Worm (Caenorhabditis elegans) whole organism, L2 larva: ENCODE data around the gene gtbp-1.

Experiments
- C34F6.9 ChIP-seq: fragments of 150-350 bp; optimal IDR thresholded peaks from 2 replicates; lab custom pipeline; 2014; ENCODE audit warnings: missing biosample characterization, missing genetic modification characterization
- F13H6.1 ChIP-seq: sonication (generic microtip); optimal IDR thresholded peaks from 2 replicates; lab custom pipeline; 2016; ENCODE audit warnings: missing genetic modification characterization, missing compliant biosample characterization
- R02D3.7 ChIP-seq: fragments of 150-350 bp; optimal IDR thresholded peaks from 2 replicates; lab custom pipeline; 2014; ENCODE audit warnings: missing biosample characterization, missing genetic modification characterization
- Y55F3AM.14 ChIP-seq: fragments of 200-800 bp; sonication (Bioruptor generic); optimal IDR thresholded peaks from 2 replicates; lab custom pipeline; 2018; ENCODE audit warnings: mild to moderate bottlenecking, missing genetic modification characterization, missing compliant biosample characterization
- ZK546.5 ChIP-seq: sonication (generic microtip); optimal IDR thresholded peaks from 2 replicates; lab custom pipeline; 2017; ENCODE audit warnings: missing biosample characterization, missing genetic modification characterization
- alr-1 ChIP-seq: fragments of 150-350 bp; optimal IDR thresholded peaks from 2 replicates; lab custom pipeline; 2014; ENCODE audit warnings: missing biosample characterization, missing genetic modification characterization
- aly-2 ChIP-seq: fragments of 150-350 bp; optimal IDR thresholded peaks from 2 replicates; lab custom pipeline; 2014; ENCODE audit warnings: missing biosample characterization, missing genetic modification characterization
- ama-1 ChIP-seq: fragments of 150-350 bp; optimal IDR thresholded peaks from 2 replicates; lab custom pipeline; 2018; ENCODE audit warnings: inconsistent platforms
- blmp-1 ChIP-seq: sonication (generic microtip); optimal IDR thresholded peaks from 2 replicates; lab custom pipeline; 2017; ENCODE audit warnings: missing genetic modification characterization, mild to moderate bottlenecking, missing compliant biosample characterization, antibody characterized with exemption, moderate library complexity; ENCODE audit not compliant: insufficient read depth
- ceh-16 ChIP-seq: fragments of 150-350 bp; optimal IDR thresholded peaks from 2 replicates; lab custom pipeline; 2014; ENCODE audit warnings: missing biosample characterization, missing genetic modification characterization
- ceh-82 ChIP-seq: fragments of 150-350 bp; optimal IDR thresholded peaks from 2 replicates; lab custom pipeline; 2014; ENCODE audit warnings: missing biosample characterization, missing genetic modification characterization
- crh-2 ChIP-seq: sonication (generic microtip); optimal IDR thresholded peaks from 2 replicates; lab custom pipeline; 2017; ENCODE audit warnings: missing biosample characterization, missing genetic modification characterization
- dmd-4 ChIP-seq: sonication (generic microtip); optimal IDR thresholded peaks from 2 replicates; lab custom pipeline; 2017; ENCODE audit warnings: missing biosample characterization, missing genetic modification characterization
- egl-27 ChIP-seq: sonication (generic microtip); optimal IDR thresholded peaks from 3 replicates; lab custom pipeline; 2017; ENCODE audit warnings: missing biosample characterization, missing genetic modification reagents, missing genetic modification characterization
- elt-1 ChIP-seq: fragments of 150-350 bp; optimal IDR thresholded peaks from 2 replicates; lab custom pipeline; 2014; ENCODE audit warnings: missing biosample characterization, missing genetic modification characterization
- elt-3 ChIP-seq: sonication (generic microtip); optimal IDR thresholded peaks from 2 replicates; lab custom pipeline; 2017; ENCODE audit warnings: missing biosample characterization, missing genetic modification characterization
- fos-1 ChIP-seq: fragments of 150-350 bp; optimal IDR thresholded peaks from 2 replicates; lab custom pipeline; 2014; ENCODE audit warnings: missing biosample characterization, missing genetic modification characterization
- gmeb-1 ChIP-seq: fragments of 150-350 bp; optimal IDR thresholded peaks from 2 replicates; lab custom pipeline; 2014; ENCODE audit warnings: missing biosample characterization, missing genetic modification characterization
- lin-11 ChIP-seq: fragments of 150-350 bp; sonication (generic microtip); optimal IDR thresholded peaks from 2 replicates; lab custom pipeline; 2014; ENCODE audit warnings: missing biosample characterization, missing genetic modification characterization, inconsistent platforms, mixed read lengths
- lin-13 ChIP-seq: fragments of 150-350 bp; optimal IDR thresholded peaks from 2 replicates; lab custom pipeline; 2014; ENCODE audit warnings: missing biosample characterization, missing genetic modification reagents, missing genetic modification characterization
- lin-39 ChIP-seq: fragments of 150-350 bp; optimal IDR thresholded peaks from 2 replicates; lab custom pipeline; 2014; ENCODE audit warnings: missing biosample characterization, missing genetic modification reagents, missing genetic modification characterization
- lsy-2 ChIP-seq, 2 experiments: fragments of 150-350 bp in 1 of 2; sonication (generic microtip) in 1 of 2; optimal IDR thresholded peaks; 2 replicates each; lab custom pipeline; 2014 to 2017; ENCODE audit warnings: missing biosample characterization in 2 of 2, missing genetic modification characterization in 2 of 2
- mab-5 ChIP-seq: fragments of 150-350 bp; optimal IDR thresholded peaks from 2 replicates; lab custom pipeline; 2014; ENCODE audit warnings: missing biosample characterization, missing genetic modification characterization
- mbf-1 ChIP-seq: sonication (generic microtip); optimal IDR thresholded peaks from 2 replicates; lab custom pipeline; 2017; ENCODE audit warnings: missing biosample characterization, missing genetic modification characterization
- mdl-1 ChIP-seq, 2 experiments: fragments of 150-350 bp in 1 of 2; sonication (generic microtip) in 1 of 2; optimal IDR thresholded peaks; 2 replicates each; lab custom pipeline; 2017; ENCODE audit warnings: missing biosample characterization in 2 of 2, missing genetic modification characterization in 2 of 2
- nhr-10 ChIP-seq: sonication (generic microtip); optimal IDR thresholded peaks from 2 replicates; lab custom pipeline; 2017; ENCODE audit warnings: missing biosample characterization, missing genetic modification characterization
- nhr-11 ChIP-seq: fragments of 150-350 bp; optimal IDR thresholded peaks from 2 replicates; lab custom pipeline; 2014; ENCODE audit warnings: missing biosample characterization, missing genetic modification characterization
- nhr-12 ChIP-seq: fragments of 150-350 bp; optimal IDR thresholded peaks from 2 replicates; lab custom pipeline; 2014; ENCODE audit warnings: missing biosample characterization, missing genetic modification characterization
- nhr-129 ChIP-seq: fragments of 150-350 bp; optimal IDR thresholded peaks from 2 replicates; lab custom pipeline; 2014; ENCODE audit warnings: missing biosample characterization, missing genetic modification characterization
- nhr-21 ChIP-seq: fragments of 150-350 bp; optimal IDR thresholded peaks from 2 replicates; lab custom pipeline; 2014; ENCODE audit warnings: missing biosample characterization, missing genetic modification characterization
- nhr-23 ChIP-seq: fragments of 150-350 bp; optimal IDR thresholded peaks from 2 replicates; lab custom pipeline; 2014; ENCODE audit warnings: missing biosample characterization, missing genetic modification reagents, missing genetic modification characterization
- nhr-237 ChIP-seq: fragments of 150-350 bp; optimal IDR thresholded peaks from 2 replicates; lab custom pipeline; 2014; ENCODE audit warnings: missing biosample characterization, missing genetic modification characterization
- nhr-25 ChIP-seq: fragments of 150-350 bp; sonication (generic microtip); optimal IDR thresholded peaks from 3 replicates; lab custom pipeline; 2014; ENCODE audit warnings: missing biosample characterization, missing genetic modification characterization
- nhr-6 ChIP-seq: fragments of 150-350 bp; optimal IDR thresholded peaks from 2 replicates; lab custom pipeline; 2014; ENCODE audit warnings: missing biosample characterization, missing genetic modification characterization
- nhr-77 ChIP-seq: fragments of 150-350 bp; optimal IDR thresholded peaks from 2 replicates; lab custom pipeline; 2014; ENCODE audit warnings: missing biosample characterization, missing genetic modification characterization
- peb-1 ChIP-seq: fragments of 150-350 bp; optimal IDR thresholded peaks from 2 replicates; lab custom pipeline; 2014; ENCODE audit warnings: missing biosample characterization, missing genetic modification characterization
- sem-4 ChIP-seq: fragments of 150-350 bp; optimal IDR thresholded peaks from 2 replicates; lab custom pipeline; 2014; ENCODE audit warnings: missing biosample characterization, missing genetic modification reagents, missing genetic modification characterization
- skn-1 ChIP-seq: sonication (generic microtip); optimal IDR thresholded peaks from 2 replicates; lab custom pipeline; 2017; ENCODE audit warnings: missing biosample characterization, missing genetic modification characterization
- sma-3 ChIP-seq: sonication (generic microtip); optimal IDR thresholded peaks from 2 replicates; lab custom pipeline; 2016; ENCODE audit warnings: missing genetic modification reagents, missing genetic modification characterization, missing compliant biosample characterization
- sma-9 ChIP-seq, 2 experiments: fragments of 150-350 bp in 1 of 2; sonication (generic microtip) in 1 of 2; optimal IDR thresholded peaks; 2 replicates each; lab custom pipeline; 2014 to 2016; ENCODE audit warnings: missing genetic modification characterization in 2 of 2, mild to moderate bottlenecking in 1 of 2, missing biosample characterization in 1 of 2, missing compliant biosample characterization in 1 of 2, missing genetic modification reagents in 1 of 2, moderate library complexity in 1 of 2
- snpc-4 ChIP-seq: fragments of 150-350 bp; optimal IDR thresholded peaks from 2 replicates; lab custom pipeline; 2014; ENCODE audit warnings: missing biosample characterization, missing genetic modification characterization
- unc-39 ChIP-seq: fragments of 150-350 bp; optimal IDR thresholded peaks from 2 replicates; lab custom pipeline; 2014; ENCODE audit warnings: missing biosample characterization, missing genetic modification characterization
- unc-55 ChIP-seq: fragments of 150-350 bp; sonication (generic microtip); optimal IDR thresholded peaks from 3 replicates; lab custom pipeline; 2014; ENCODE audit warnings: missing biosample characterization, missing genetic modification reagents, missing genetic modification characterization
- unc-62 ChIP-seq: fragments of 150-350 bp; optimal IDR thresholded peaks from 2 replicates; lab custom pipeline; 2014; ENCODE audit warnings: missing biosample characterization, missing genetic modification reagents, missing genetic modification characterization
- zag-1 ChIP-seq: fragments of 150-350 bp; optimal IDR thresholded peaks from 2 replicates; lab custom pipeline; 2014; ENCODE audit warnings: missing biosample characterization, missing genetic modification characterization
- ztf-1 ChIP-seq: fragments of 200-800 bp; sonication (Bioruptor generic); conservative IDR thresholded peaks from 2 replicates; pipeline ENCODE4 v1.3.6; 2022; ENCODE audit warnings: missing genetic modification characterization, missing compliant biosample characterization
- ztf-11 ChIP-seq: sonication (generic microtip); optimal IDR thresholded peaks from 2 replicates; lab custom pipeline; 2017; ENCODE audit warnings: missing biosample characterization, missing genetic modification characterization
- ztf-4 ChIP-seq: fragments of 150-350 bp; optimal IDR thresholded peaks from 2 replicates; lab custom pipeline; 2014; ENCODE audit warnings: missing biosample characterization, missing genetic modification characterization

The gtbp-1 gene

DNA sequence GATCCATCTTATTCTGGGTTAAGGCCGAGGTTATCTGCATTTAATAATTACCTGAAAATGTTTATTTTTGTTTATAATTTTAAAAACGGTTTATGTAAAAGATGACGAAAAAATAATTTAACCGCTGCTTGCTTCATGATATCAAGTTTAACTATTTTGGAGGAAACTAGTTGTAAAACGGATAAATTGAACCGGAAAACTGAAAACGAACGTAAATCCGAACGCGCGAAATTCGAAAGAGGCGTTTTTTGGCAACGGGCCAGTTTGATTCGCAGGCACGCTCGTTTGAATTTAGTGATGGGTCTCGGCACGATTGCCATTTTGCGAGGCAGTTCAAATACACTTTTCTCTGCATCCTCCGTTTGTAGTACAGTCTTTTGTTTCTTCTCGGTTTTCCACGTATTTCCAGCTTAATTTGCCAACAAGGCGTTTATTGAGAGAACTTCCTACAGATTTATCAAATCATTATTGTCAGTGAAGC lies at the start of gene gtbp-1, which contains the start of gene K08F4.3:
Gene gtbp-1 (minus strand): TSS at position 51 of the 481 bp plus-strand sequence.
Gene K08F4.3 (plus strand): TSS at position 352 of the 481 bp plus-strand sequence.
- TF ChIP-seq nhr-6 (no peak), ZK546.5 (peak; percentile 80), F13H6.1 (tag; lab: Kevin White, UChicago) (peak; percentile 52), R02D3.7 (tag; lab: Kevin White, UChicago) (no peak), mdl-1 (tag; optimal IDR thresholded peaks at IDR 0.05; lab: Kevin White, UChicago) (no peak), snpc-4 (peak; percentile 10), C34F6.9 (tag; lab: Kevin White, UChicago) (peak; percentile 86), nhr-77 (tag; lab: Kevin White, UChicago) (no peak), Y55F3AM.14 (GFP tag; lab: Kevin White, UChicago) (no peak), sma-9 (GFP tag; optimal IDR thresholded peaks at IDR 0.05; lab: Kevin White, UChicago) (peak; percentile 39), sma-9 (tag; optimal IDR thresholded peaks at IDR 0.05; lab: Kevin White, UChicago) (no peak), ceh-82 (tag; lab: Kevin White, UChicago) (no peak), nhr-129 (peak; percentile 90), nhr-21 (peak; percentile 2), gmeb-1 (peak; percentile 90), lin-13 (peak; percentile 63), lin-39 (tag; lab: Kevin White, UChicago) (no peak), mbf-1 (tag; lab: Kevin White, UChicago) (no peak), lsy-2 (tag; optimal IDR thresholded peaks at IDR 0.05; lab: Kevin White, UChicago) (peak; percentile 16 to 90), unc-39 (no peak), nhr-10 (tag; lab: Kevin White, UChicago) (no peak), ama-1 (lab: Kevin White, UChicago) (no peak), nhr-25 (no peak), zag-1 (tag; lab: Kevin White, UChicago) (peak; percentile 20), peb-1 (tag; lab: Kevin White, UChicago) (no peak), nhr-12 (tag; lab: Kevin White, UChicago) (no peak), mab-5 (tag; lab: Kevin White, UChicago) (no peak), blmp-1 (tag; lab: Kevin White, UChicago) (no peak), aly-2 (no peak), skn-1 (tag; lab: Kevin White, UChicago) (no peak), egl-27 (tag; lab: Kevin White, UChicago) (no peak), elt-1 (no peak), unc-55 (GFP tag; lab: Kevin White, UChicago) (peak; percentile 94), sma-3 (GFP tag; lab: Kevin White, UChicago) (peak; percentile 66), ceh-16 (tag; lab: Kevin White, UChicago) (no peak), ztf-1 (GFP tag; lab: Robert Waterston, UW) (no peak), nhr-11 (tag; lab: Kevin White, UChicago) (no peak), dmd-4 (tag; lab: Kevin White, UChicago) (no peak), ztf-11 (tag; lab: Kevin White, UChicago) (no peak), fos-1 (tag; lab: Kevin White, UChicago) (no peak), nhr-237 (no peak), crh-2 (tag; lab: Kevin White, UChicago) (peak; percentile 94), ztf-4 (tag; lab: Kevin White, UChicago) (no peak), nhr-23 (tag; lab: Kevin White, UChicago) (no peak), elt-3 (tag; lab: Kevin White, UChicago) (no peak), unc-62 (GFP tag; lab: Kevin White, UChicago) (no peak), alr-1 (tag; lab: Kevin White, UChicago) (no peak), sem-4 (tag; lab: Kevin White, UChicago) (peak; percentile 22), lin-11 (tag; lab: Kevin White, UChicago) (peak; percentile 84)
- TF ChIP-seq, all 48 proteins: peak for 16
